Worm (Caenorhabditis elegans) whole organism, young adult: ENCODE results near the gene drn-1.

Source experiments
- bed-2 ChIP-seq: fragments of 200-800 bp; sonication (Bioruptor generic); IDR thresholded peaks from 2 replicates; pipeline ENCODE4 v1.3.6; 2022; ENCODE audit warnings: missing genetic modification reagents, missing genetic modification characterization, missing compliant biosample characterization
- hsf-1 ChIP-seq: fragments of 200-800 bp; sonication (Bioruptor generic); IDR thresholded peaks from 2 replicates; pipeline ENCODE4 v1.3.6; 2022; ENCODE audit warnings: missing genetic modification reagents, missing genetic modification characterization, missing compliant biosample characterization
- nhr-120 ChIP-seq: fragments of 200-800 bp; sonication (Bioruptor generic); IDR thresholded peaks from 2 replicates; pipeline ENCODE4 v1.3.6; 2022; ENCODE audit warnings: missing genetic modification characterization, missing compliant biosample characterization
- tbx-9 ChIP-seq: sonication (generic microtip); optimal IDR thresholded peaks from 2 replicates; lab custom pipeline; 2016; ENCODE audit warnings: borderline replicate concordance, missing genetic modification characterization, inconsistent platforms, missing compliant biosample characterization

ce11 chrII:5222830-5223229 lies 48.8 kb downstream of the drn-1 start:
- no peak for TF ChIP-seq tbx-9 (tag; lab: Kevin White, UChicago)
- no peak for TF ChIP-seq nhr-120
- TF ChIP-seq hsf-1 (GFP tag; lab: Robert Waterston, UW) = no peak
- no peak for TF ChIP-seq bed-2 (GFP tag; lab: Robert Waterston, UW)
